Worm (Caenorhabditis elegans) whole organism, mixed stage, embryonic: ENCODE measurements around the gene kin-34.

Source experiments
- bed-3 ChIP-seq: fragments of 200-800 bp; sonication (Bioruptor generic); optimal IDR thresholded peaks from 3 replicates; lab custom pipeline; 2018; ENCODE audit warnings: mild to moderate bottlenecking, missing genetic modification characterization, moderate library complexity, missing compliant biosample characterization
- ces-1 ChIP-seq: fragments of 150-350 bp; optimal IDR thresholded peaks from 2 replicates; lab custom pipeline; 2014; ENCODE audit warnings: missing biosample characterization, missing genetic modification reagents, missing genetic modification characterization
- elt-1 ChIP-seq: sonication (generic microtip); optimal IDR thresholded peaks from 2 replicates; lab custom pipeline; 2017; ENCODE audit warnings: missing genetic modification characterization, mild to moderate bottlenecking, missing compliant biosample characterization, antibody characterized with exemption, moderate library complexity, borderline replicate concordance; ENCODE audit not compliant: insufficient read depth
- lin-13 ChIP-seq: fragments of 150-350 bp; optimal IDR thresholded peaks from 2 replicates; lab custom pipeline; 2014; ENCODE audit warnings: missing biosample characterization, missing genetic modification characterization
- lsy-2 ChIP-seq: fragments of 150-350 bp; optimal IDR thresholded peaks from 2 replicates; lab custom pipeline; 2014; ENCODE audit warnings: missing biosample characterization, missing genetic modification characterization
- mab-5 ChIP-seq: fragments of 150-350 bp; optimal IDR thresholded peaks from 2 replicates; lab custom pipeline; 2014; ENCODE audit warnings: missing biosample characterization, missing genetic modification characterization
- nhr-28 ChIP-seq: fragments of 150-350 bp; optimal IDR thresholded peaks from 2 replicates; lab custom pipeline; 2014; ENCODE audit warnings: missing biosample characterization, missing genetic modification characterization
- pha-4 ChIP-seq: fragments of 150-350 bp; optimal IDR thresholded peaks from 2 replicates; lab custom pipeline; 2018; ENCODE audit warnings: missing biosample characterization, missing genetic modification reagents, missing genetic modification characterization
- sem-2 ChIP-seq: fragments of 200-800 bp; sonication (Bioruptor generic); optimal IDR thresholded peaks from 2 replicates; lab custom pipeline; 2018; ENCODE audit warnings: mild to moderate bottlenecking, missing genetic modification characterization, missing compliant biosample characterization
- snpc-4 ChIP-seq: fragments of 150-350 bp; optimal IDR thresholded peaks from 2 replicates; lab custom pipeline; 2014; ENCODE audit warnings: missing biosample characterization, missing genetic modification characterization
- unc-39 ChIP-seq: fragments of 150-350 bp; optimal IDR thresholded peaks from 2 replicates; lab custom pipeline; 2014; ENCODE audit warnings: missing biosample characterization, missing genetic modification characterization
- unc-62 ChIP-seq: fragments of 150-350 bp; optimal IDR thresholded peaks from 2 replicates; lab custom pipeline; 2014; ENCODE audit warnings: missing biosample characterization, missing genetic modification reagents, missing genetic modification characterization

DNA sequence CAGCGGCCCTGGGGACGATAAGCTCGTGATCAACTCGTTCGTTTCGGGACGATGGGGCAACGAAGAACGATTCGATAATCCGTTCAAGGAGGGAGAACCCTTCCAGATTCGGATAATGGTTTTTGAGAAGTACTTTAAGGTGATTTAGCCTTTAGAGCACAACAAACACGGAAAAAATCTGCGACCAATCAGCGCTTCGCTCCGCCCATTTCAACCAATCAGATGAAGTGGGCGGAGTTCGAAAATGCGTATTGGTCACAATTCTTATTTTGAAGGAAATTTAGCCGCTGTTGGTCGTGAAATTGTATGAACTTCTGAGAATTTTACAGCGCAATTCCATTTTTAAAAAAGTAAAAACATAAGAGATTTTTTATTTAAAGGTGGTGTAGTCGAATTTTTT is 39.2 kb downstream of the kin-34 start:
- TF ChIP-seq unc-62 (GFP tag; lab: Kevin White, UChicago), result no peak
- no peak for TF ChIP-seq elt-1 (tag; lab: Kevin White, UChicago)
- no peak for TF ChIP-seq snpc-4 (tag; lab: Kevin White, UChicago)
- no peak for TF ChIP-seq unc-39 (tag; lab: Kevin White, UChicago)
- no peak for TF ChIP-seq bed-3
- TF ChIP-seq ces-1, result no peak
- TF ChIP-seq nhr-28 (tag; lab: Kevin White, UChicago), result no peak
- no peak for TF ChIP-seq mab-5 (tag; lab: Kevin White, UChicago)
- no peak for TF ChIP-seq sem-2 (GFP tag; lab: Kevin White, UChicago)
- TF ChIP-seq lin-13 (tag; lab: Kevin White, UChicago), result no peak
- no peak for TF ChIP-seq pha-4 (tag; lab: Kevin White, UChicago)
- no peak for TF ChIP-seq lsy-2 (tag; lab: Kevin White, UChicago)
